Fruit fly (Drosophila melanogaster) whole organism, adult: ENCODE data around the gene Lcp65Ag1.
"Not testable (repeated sequence)": the region's sequence is repeated elsewhere in the genome, so short reads cannot be mapped to it uniquely, and the experiment has no call there.

Source experiments
- CG11617 ChIP-seq: fragments of 200-800 bp; sonication (Bioruptor generic); optimal IDR thresholded peaks from 2 replicates; lab custom pipeline; 2017; ENCODE audit warnings: mild to moderate bottlenecking, missing biosample characterization, missing genetic modification reagents, missing genetic modification characterization
- CG12768 ChIP-seq: fragments of 200-800 bp; sonication (Bioruptor generic); optimal IDR thresholded peaks from 2 replicates; lab custom pipeline; 2017; ENCODE audit warnings: missing biosample characterization, missing genetic modification characterization, mild to moderate bottlenecking, moderate library complexity, missing genetic modification reagents
- CG14711 ChIP-seq: fragments of 200-800 bp; sonication (Bioruptor generic); optimal IDR thresholded peaks from 2 replicates; lab custom pipeline; 2018; ENCODE audit warnings: missing biosample characterization, mild to moderate bottlenecking, missing genetic modification characterization, moderate library complexity
- CG33017 ChIP-seq: fragments of 200-800 bp; sonication (Bioruptor generic); optimal IDR thresholded peaks from 2 replicates; lab custom pipeline; 2018; ENCODE audit warnings: missing biosample characterization, mild to moderate bottlenecking, missing genetic modification characterization, moderate library complexity
- CG7101 ChIP-seq: fragments of 200-800 bp; sonication (Bioruptor generic); optimal IDR thresholded peaks from 2 replicates; lab custom pipeline; 2018; ENCODE audit warnings: missing biosample characterization, mild to moderate bottlenecking, missing genetic modification characterization, moderate library complexity
- Clk ChIP-seq: fragments of 200-800 bp; sonication (Bioruptor generic); optimal IDR thresholded peaks from 2 replicates; lab custom pipeline; 2017; ENCODE audit warnings: missing biosample characterization, missing genetic modification characterization
- bab1 ChIP-seq: fragments of 200-800 bp; sonication (Bioruptor generic); optimal IDR thresholded peaks from 3 replicates; lab custom pipeline; 2019; ENCODE audit warnings: missing biosample characterization, mild to moderate bottlenecking, missing genetic modification characterization, moderate library complexity
- cic ChIP-seq: fragments of 200-800 bp; sonication (Bioruptor generic); optimal IDR thresholded peaks from 2 replicates; lab custom pipeline; 2017; ENCODE audit warnings: missing biosample characterization, mild to moderate bottlenecking, missing genetic modification characterization, moderate library complexity
- kay ChIP-seq: fragments of 200-800 bp; sonication (Bioruptor generic); peaks from one replicate; lab custom pipeline; 2016; ENCODE audit warnings: missing biosample characterization, missing genetic modification characterization, borderline replicate concordance
- toe ChIP-seq: fragments of 200-800 bp; sonication (Bioruptor generic); optimal IDR thresholded peaks from 2 replicates; lab custom pipeline; 2016; ENCODE audit warnings: missing biosample characterization, missing genetic modification characterization

- not testable (repeated sequence) for TF ChIP-seq CG11617 (GFP tag; lab: Kevin White, UChicago); bab1; kay (GFP tag; lab: Kevin White, UChicago); toe; Clk (GFP tag; lab: Kevin White, UChicago); CG14711 (tag; lab: Kevin White, UChicago); cic; CG12768 (GFP tag; lab: Kevin White, UChicago); CG33017 (tag; lab: Kevin White, UChicago); CG7101
Observed at dm6 chr3L:6149248-6149647, 14.2 kb upstream of the Lcp65Ag1 start, which contains the start of gene Lcp65Ab1.
